Fruit fly (Drosophila melanogaster): ENCODE data around the gene CG5787.

Gene CG5787

DNA sequence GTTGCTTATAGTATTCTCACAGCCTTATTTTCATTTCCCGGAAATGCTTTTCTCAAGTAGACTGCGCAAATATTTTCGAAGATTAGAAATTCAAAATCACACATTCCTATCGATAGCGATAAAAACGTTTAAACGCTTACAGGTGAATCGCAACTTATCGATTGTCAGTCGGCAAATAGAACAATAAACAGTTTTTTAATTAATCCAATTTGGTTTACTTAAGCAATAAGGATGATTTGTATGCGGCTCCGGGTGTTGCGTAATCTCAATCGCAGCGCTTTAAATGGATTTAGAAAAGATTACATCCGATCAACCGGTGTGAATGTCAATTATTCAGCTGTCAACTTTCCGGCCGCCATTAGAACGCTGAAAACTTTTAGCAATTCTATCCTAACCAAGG, 5.2 kb downstream of the CG5787 start, which contains the start of the genes CG6180 and CG15484 (continued):
- TF ChIP-seq Tbp (GFP tag; optimal IDR thresholded peaks at IDR 0.05) (no peak), CG2889 (GFP tag; IDR thresholded peaks at IDR 0.05) (no peak), grn (GFP tag; optimal IDR thresholded peaks at IDR 0.05) (no peak), CG16815 (GFP tag; optimal IDR thresholded peaks at IDR 0.05) (no peak), eve (GFP tag; optimal IDR thresholded peaks at IDR 0.05) (no peak), CG30403 (GFP tag; optimal IDR thresholded peaks at IDR 0.05) (no peak), CG17328 (GFP tag; IDR thresholded peaks at IDR 0.05) (no peak), CG1647 (GFP tag; optimal IDR thresholded peaks at IDR 0.05) (no peak), esg (GFP tag; conservative IDR thresholded peaks at IDR 0.05) (no peak), CG32767 (GFP tag; IDR thresholded peaks at IDR 0.05) (no peak), rib (GFP tag; IDR thresholded peaks at IDR 0.05) (no peak), CG11723 (GFP tag; optimal IDR thresholded peaks at IDR 0.05) (no peak), vvl (GFP tag; IDR thresholded peaks at IDR 0.05) (no peak), sisA (GFP tag; IDR thresholded peaks at IDR 0.05) (no peak), da (GFP tag; optimal IDR thresholded peaks at IDR 0.05) (no peak), gce (GFP tag; IDR thresholded peaks at IDR 0.05) (no peak), CG33557 (GFP tag; optimal IDR thresholded peaks at IDR 0.05) (no peak), CG31224 (GFP tag; IDR thresholded peaks at IDR 0.05) (no peak), Scr (GFP tag; IDR thresholded peaks at IDR 0.05; ENCODE audit: partially characterized antibody) (peak; percentile 58), CG6175 (GFP tag; IDR thresholded peaks at IDR 0.05) (no peak), gsb-n (tag; optimal IDR thresholded peaks at IDR 0.05) (no peak), lilli (GFP tag; optimal IDR thresholded peaks at IDR 0.05) (no peak), CG12659 (GFP tag; optimal IDR thresholded peaks at IDR 0.05) (peak; percentile 40), Fer2 (tag; optimal IDR thresholded peaks at IDR 0.05) (no peak), CkIIα-i1 (GFP tag; IDR thresholded peaks at IDR 0.05) (no peak), CG6654 (GFP tag; optimal IDR thresholded peaks at IDR 0.05) (no peak), knrl (GFP tag; IDR thresholded peaks at IDR 0.05; ENCODE audit: partially characterized antibody) (peak; percentile 34; the same call in 1 of the 3 replicates), jigr1 (GFP tag; IDR thresholded peaks at IDR 0.05) (no peak), CG11560 (tag; IDR thresholded peaks at IDR 0.05) (no peak), CG8281 (tag; optimal IDR thresholded peaks at IDR 0.05) (no peak), Dip3 (GFP tag; optimal IDR thresholded peaks at IDR 0.05) (no peak), CG7928 (GFP tag; optimal IDR thresholded peaks at IDR 0.05) (no peak), CG9437 (GFP tag; optimal IDR thresholded peaks at IDR 0.05) (no peak)

DNA sequence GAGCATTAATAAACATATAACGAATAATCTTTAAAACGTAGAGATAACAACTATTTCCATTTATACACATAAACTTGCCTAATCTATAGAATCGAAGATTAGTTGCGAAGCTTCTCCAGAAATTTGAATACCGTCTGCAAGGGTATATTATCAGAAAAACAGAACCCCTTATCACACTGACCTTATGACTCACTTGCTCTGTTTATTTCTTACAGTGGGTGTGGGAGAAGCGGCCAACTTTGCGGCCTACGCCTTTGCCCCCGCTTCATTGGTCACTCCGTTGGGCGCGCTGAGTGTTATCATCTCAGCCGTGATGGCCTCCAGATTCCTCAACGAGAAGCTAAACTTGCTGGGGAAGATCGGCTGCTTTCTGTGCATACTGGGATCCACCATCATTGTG, 7.4 kb downstream of the CG5787 start:
- TF ChIP-seq mirr (GFP tag; optimal IDR thresholded peaks at IDR 0.05) = peak; percentile 14
- peak in 1 of 2 experiments; percentile 88 for TF ChIP-seq Hr78 (GFP tag; optimal IDR thresholded peaks at IDR 0.05)
- peak; percentile 16; the same call in 1 of the 3 replicates for TF ChIP-seq row (GFP tag; IDR thresholded peaks at IDR 0.05)
- 0 out of 2 replicates have a peak, but pooled peaks have one; percentile 9 for TF ChIP-seq GATAe (GFP tag; conservative IDR thresholded peaks at IDR 0.05)
- peak; percentile 13 for TF ChIP-seq nom (GFP tag; optimal IDR thresholded peaks at IDR 0.05)
- peak; percentile 26 for TF ChIP-seq exex (tag; optimal IDR thresholded peaks at IDR 0.05)
- no peak for TF ChIP-seq CG14014 (GFP tag; IDR thresholded peaks at IDR 0.05)
- no peak for TF ChIP-seq nmo (GFP tag; optimal IDR thresholded peaks at IDR 0.05)
- TF ChIP-seq CG3847 (GFP tag; IDR thresholded peaks at IDR 0.05) = no peak
- no peak for TF ChIP-seq lmd (GFP tag; IDR thresholded peaks at IDR 0.05)
- no peak for TF ChIP-seq Bdp1 (GFP tag; optimal IDR thresholded peaks at IDR 0.05)
- TF ChIP-seq CG34376 (GFP tag; optimal IDR thresholded peaks at IDR 0.05) = peak; percentile 12
- no peak for TF ChIP-seq CG10543 (GFP tag; optimal IDR thresholded peaks at IDR 0.05)

Measured in whole organism, embryonic.